Fruit fly (Drosophila melanogaster): Measurements from ENCODE around the gene CG13731.
A peak's percentile ranks its signal among the peaks of the same experiment; 100 is the strongest.

The CG13731 gene

DNA sequence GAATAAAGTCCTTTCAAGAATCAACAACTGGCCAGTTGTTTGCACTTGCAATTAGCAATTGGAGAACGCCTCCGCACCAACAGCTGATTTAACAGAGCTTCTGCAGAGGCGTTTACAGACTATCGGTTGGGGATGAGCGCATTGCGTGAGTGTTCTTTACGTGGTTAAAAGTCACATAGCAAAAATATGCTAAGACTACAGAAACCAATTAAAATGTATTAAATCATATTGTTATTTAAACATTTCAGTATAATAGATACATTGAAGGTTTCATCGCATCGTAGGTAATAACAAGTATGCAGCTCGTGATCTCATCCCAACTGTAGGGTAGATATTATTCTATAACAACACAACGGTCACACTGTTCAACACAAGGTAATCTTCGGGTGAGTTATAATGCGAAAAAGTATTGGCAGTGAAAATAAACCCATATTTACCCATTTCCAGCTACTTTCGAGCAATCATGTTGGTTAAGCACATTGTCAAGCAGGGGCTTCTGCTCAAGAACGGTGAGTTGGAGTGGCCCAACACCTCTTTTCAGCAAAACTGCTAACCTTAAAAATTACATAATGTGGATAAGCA lies 36.5 kb upstream of the CG13731 start, which contains the start of the genes Sec3 and COX7B:
TSS of gene Sec3 (minus strand) at position 86 of the 582 bp plus-strand sequence.
TSS of gene COX7B (plus strand) at position 346 of the 582 bp plus-strand sequence.
- TF ChIP-seq sage (GFP tag; optimal IDR thresholded peaks at IDR 0.05) (peak; percentile 63), dmrt93B (GFP tag; optimal IDR thresholded peaks at IDR 0.05) (peak; percentile 33), usp (GFP tag; optimal IDR thresholded peaks at IDR 0.05) (no peak), Sp1 (GFP tag; optimal IDR thresholded peaks at IDR 0.05) (peak; percentile 67), pan (optimal IDR thresholded peaks at IDR 0.05) (no peak), jim (GFP tag; optimal IDR thresholded peaks at IDR 0.05) (no peak), N (GFP tag; optimal IDR thresholded peaks at IDR 0.05) (no peak), Hnf4 (GFP tag; optimal IDR thresholded peaks at IDR 0.05) (peak; percentile 78), Mio (GFP tag; optimal IDR thresholded peaks at IDR 0.05) (no peak), tai (GFP tag; optimal IDR thresholded peaks at IDR 0.05) (no peak), Dif (GFP tag; optimal IDR thresholded peaks at IDR 0.05; ENCODE audit: partially characterized antibody) (no peak), HLH106 (tag; optimal IDR thresholded peaks at IDR 0.05) (peak; percentile 80), Vsx2 (GFP tag; optimal IDR thresholded peaks at IDR 0.05; ENCODE audit: partially characterized antibody) (no peak), Jra (GFP tag; optimal IDR thresholded peaks at IDR 0.05) (peak; percentile 79), CG9705 (GFP tag; optimal IDR thresholded peaks at IDR 0.05) (peak; percentile 70), Dfd (GFP tag; optimal IDR thresholded peaks at IDR 0.05) (no peak), Myc (optimal IDR thresholded peaks at IDR 0.05) (no peak), h (GFP tag; optimal IDR thresholded peaks at IDR 0.05) (peak; percentile 86), sv (GFP tag; optimal IDR thresholded peaks at IDR 0.05) (peak; percentile 69), br (GFP tag; optimal IDR thresholded peaks at IDR 0.05) (peak; percentile 69), CG32264 (GFP tag; optimal IDR thresholded peaks at IDR 0.05) (peak; percentile 19), Hr83 (GFP tag; optimal IDR thresholded peaks at IDR 0.05; ENCODE audit: poor library complexity, severe bottlenecking) (peak; percentile 58), dsf (GFP tag; optimal IDR thresholded peaks at IDR 0.05; ENCODE audit: borderline replicate concordance) (peak; percentile 67), GATAd (GFP tag; optimal IDR thresholded peaks at IDR 0.05) (no peak), brk (GFP tag; optimal IDR thresholded peaks at IDR 0.05) (peak; percentile 68), woc (GFP tag; optimal IDR thresholded peaks at IDR 0.05) (peak; percentile 85), ey (GFP tag; optimal IDR thresholded peaks at IDR 0.05) (peak; percentile 65), Hr78 (GFP tag; optimal IDR thresholded peaks at IDR 0.05) (no peak), lola (GFP tag; optimal IDR thresholded peaks at IDR 0.05) (no peak), Abd-B (GFP tag; optimal IDR thresholded peaks at IDR 0.05) (no peak), rgr (GFP tag; optimal IDR thresholded peaks at IDR 0.05) (peak; percentile 77), fru (GFP tag; optimal IDR thresholded peaks at IDR 0.05) (peak; percentile 71), foxo (GFP tag; optimal IDR thresholded peaks at IDR 0.05) (peak in 1 of 2 experiments; percentile 83), OdsH (GFP tag; optimal IDR thresholded peaks at IDR 0.05) (peak; percentile 40), psq (GFP tag; optimal IDR thresholded peaks at IDR 0.05) (peak; percentile 47), dl (GFP tag; optimal IDR thresholded peaks at IDR 0.05; ENCODE audit: insufficient read depth in 1 of 2, partially characterized antibody in 2 of 2) (no peak), CrebA (GFP tag; optimal IDR thresholded peaks at IDR 0.05; ENCODE audit: borderline replicate concordance) (no peak), Rel (GFP tag; optimal IDR thresholded peaks at IDR 0.05) (no peak), Rel (tag; optimal IDR thresholded peaks at IDR 0.05) (peak; percentile 37)

DNA sequence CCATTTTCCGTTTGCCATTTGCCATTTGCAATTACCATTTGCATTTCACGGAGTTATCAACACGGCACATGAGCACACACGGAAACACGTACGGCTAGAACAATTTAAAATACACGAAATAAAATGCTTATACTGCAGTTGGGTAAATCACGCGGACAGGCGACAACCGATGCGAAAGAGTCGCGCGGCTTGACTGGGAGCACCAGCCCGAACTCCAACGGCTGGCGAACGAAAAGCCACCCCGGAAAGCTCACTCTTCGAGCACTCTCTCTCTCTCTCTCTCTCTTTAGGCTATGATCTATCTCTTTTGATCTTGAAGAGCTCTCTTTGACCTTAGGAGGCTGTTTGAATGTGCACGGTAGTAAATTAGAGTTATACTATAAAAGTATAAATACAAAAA lies 32.6 kb upstream of the CG13731 start, which contains the start of gene blot:
TSS of gene blot (minus strand) at position 196 of the 400 bp plus-strand sequence.
- TF ChIP-seq HLH106 (tag; optimal IDR thresholded peaks at IDR 0.05) (no peak), woc (GFP tag; optimal IDR thresholded peaks at IDR 0.05) (no peak), Mio (GFP tag; optimal IDR thresholded peaks at IDR 0.05) (no peak), Myc (optimal IDR thresholded peaks at IDR 0.05) (no peak), dsf (GFP tag; optimal IDR thresholded peaks at IDR 0.05; ENCODE audit: borderline replicate concordance) (no peak), Abd-B (GFP tag; optimal IDR thresholded peaks at IDR 0.05) (no peak), Hr83 (GFP tag; optimal IDR thresholded peaks at IDR 0.05; ENCODE audit: poor library complexity, severe bottlenecking) (peak; percentile 57), CG9705 (GFP tag; optimal IDR thresholded peaks at IDR 0.05) (no peak), rgr (GFP tag; optimal IDR thresholded peaks at IDR 0.05) (peak; percentile 15), psq (GFP tag; optimal IDR thresholded peaks at IDR 0.05) (no peak), Hnf4 (GFP tag; optimal IDR thresholded peaks at IDR 0.05) (no peak), Dfd (GFP tag; optimal IDR thresholded peaks at IDR 0.05) (no peak), br (GFP tag; optimal IDR thresholded peaks at IDR 0.05) (no peak), jim (GFP tag; optimal IDR thresholded peaks at IDR 0.05) (no peak), Jra (GFP tag; optimal IDR thresholded peaks at IDR 0.05) (no peak), Sp1 (GFP tag; optimal IDR thresholded peaks at IDR 0.05) (peak; percentile 12), Vsx2 (GFP tag; optimal IDR thresholded peaks at IDR 0.05; ENCODE audit: partially characterized antibody) (peak; percentile 70), N (GFP tag; optimal IDR thresholded peaks at IDR 0.05) (no peak), CrebA (GFP tag; optimal IDR thresholded peaks at IDR 0.05; ENCODE audit: borderline replicate concordance) (no peak), Dif (GFP tag; optimal IDR thresholded peaks at IDR 0.05; ENCODE audit: partially characterized antibody) (peak; percentile 96), dl (GFP tag; optimal IDR thresholded peaks at IDR 0.05; ENCODE audit: insufficient read depth in 1 of 2, partially characterized antibody in 2 of 2) (peak; percentile 93 to 94), usp (GFP tag; optimal IDR thresholded peaks at IDR 0.05) (no peak), Rel (GFP tag; optimal IDR thresholded peaks at IDR 0.05) (peak; percentile 6), Rel (tag; optimal IDR thresholded peaks at IDR 0.05) (no peak), CG32264 (GFP tag; optimal IDR thresholded peaks at IDR 0.05) (no peak), sage (GFP tag; optimal IDR thresholded peaks at IDR 0.05) (no peak), lola (GFP tag; optimal IDR thresholded peaks at IDR 0.05) (no peak), pan (optimal IDR thresholded peaks at IDR 0.05) (no peak), brk (GFP tag; optimal IDR thresholded peaks at IDR 0.05) (no peak), dmrt93B (GFP tag; optimal IDR thresholded peaks at IDR 0.05) (no peak), sv (GFP tag; optimal IDR thresholded peaks at IDR 0.05) (no peak), tai (GFP tag; optimal IDR thresholded peaks at IDR 0.05) (no peak), GATAd (GFP tag; optimal IDR thresholded peaks at IDR 0.05) (no peak), ey (GFP tag; optimal IDR thresholded peaks at IDR 0.05) (no peak), foxo (GFP tag; optimal IDR thresholded peaks at IDR 0.05) (no peak), Hr78 (GFP tag; optimal IDR thresholded peaks at IDR 0.05) (no peak)
